Fruit fly (Drosophila melanogaster): Measurements from ENCODE around the gene CG10588.

Gene CG10588

dm6 chr3L:21008255-21008815 lies 51.6 kb downstream of the CG10588 start:
- TF ChIP-seq CG8478 (optimal IDR thresholded peaks at IDR 0.05): no peak
- peak in 1 of 2 experiments; percentile 17 for TF ChIP-seq EcR (GFP tag; optimal IDR thresholded peaks at IDR 0.05)
- no peak for TF ChIP-seq psq (optimal IDR thresholded peaks at IDR 0.05)
- no peak for TF ChIP-seq Dll (optimal IDR thresholded peaks at IDR 0.05)
- no peak for TF ChIP-seq pan (optimal IDR thresholded peaks at IDR 0.05)

dm6 chr3L:21008899-21009298 lies 52.2 kb downstream of the CG10588 start:
- TF ChIP-seq Dll (optimal IDR thresholded peaks at IDR 0.05) (peak; percentile 44), CG8478 (optimal IDR thresholded peaks at IDR 0.05) (no peak), EcR (GFP tag; optimal IDR thresholded peaks at IDR 0.05) (no peak), psq (optimal IDR thresholded peaks at IDR 0.05) (no peak)

dm6 chr3L:21009405-21010120 lies 52.8 kb downstream of the CG10588 start:
- TF ChIP-seq usp (GFP tag; optimal IDR thresholded peaks at IDR 0.05) (no peak), pan (optimal IDR thresholded peaks at IDR 0.05) (no peak), Dll (optimal IDR thresholded peaks at IDR 0.05) (peak; percentile 66), psq (optimal IDR thresholded peaks at IDR 0.05) (no peak)
